Worm (Caenorhabditis elegans): ENCODE results near the gene ZK370.4.

- no peak for TF ChIP-seq pqm-1 (tag; optimal IDR thresholded peaks at IDR 0.05)
- no peak for TF ChIP-seq aly-2 (tag; optimal IDR thresholded peaks at IDR 0.05)
- TF ChIP-seq lsy-12 (tag; optimal IDR thresholded peaks at IDR 0.05), result no peak
- TF ChIP-seq nhr-237 (tag; optimal IDR thresholded peaks at IDR 0.05), result no peak
- TF ChIP-seq nhr-76 (tag; optimal IDR thresholded peaks at IDR 0.05), result no peak
- no peak for TF ChIP-seq unc-62 (GFP tag; optimal IDR thresholded peaks at IDR 0.05)
- no peak for TF ChIP-seq nhr-11 (tag; optimal IDR thresholded peaks at IDR 0.05)
- no peak for TF ChIP-seq lin-15B (tag; optimal IDR thresholded peaks at IDR 0.05)
Observed at ce11 chrIII:8769253-8769652, 38.0 kb upstream of the ZK370.4 start, which contains the start of gene K02D10.1.

All from whole organism, L3 larva.